Fruit fly (Drosophila melanogaster) whole organism, adult: ENCODE measurements around the gene ppk11.
A peak's percentile ranks its signal among the peaks of the same experiment; 100 is the strongest.

Experiments
- CG11617 ChIP-seq: fragments of 200-800 bp; sonication (Bioruptor generic); optimal IDR thresholded peaks from 2 replicates; lab custom pipeline; 2017; ENCODE audit warnings: mild to moderate bottlenecking, missing biosample characterization, missing genetic modification reagents, missing genetic modification characterization
- CG12768 ChIP-seq: fragments of 200-800 bp; sonication (Bioruptor generic); optimal IDR thresholded peaks from 2 replicates; lab custom pipeline; 2017; ENCODE audit warnings: missing biosample characterization, missing genetic modification characterization, mild to moderate bottlenecking, moderate library complexity, missing genetic modification reagents
- CG5204 ChIP-seq: fragments of 200-800 bp; sonication (Bioruptor generic); optimal IDR thresholded peaks from 2 replicates; lab custom pipeline; 2016; ENCODE audit warnings: missing biosample characterization, missing genetic modification characterization
- CG7045 ChIP-seq: fragments of 200-800 bp; sonication (Bioruptor generic); optimal IDR thresholded peaks from 2 replicates; lab custom pipeline; 2017; ENCODE audit warnings: missing biosample characterization, mild to moderate bottlenecking, missing genetic modification characterization
- CG7101 ChIP-seq: fragments of 200-800 bp; sonication (Bioruptor generic); optimal IDR thresholded peaks from 2 replicates; lab custom pipeline; 2018; ENCODE audit warnings: missing biosample characterization, mild to moderate bottlenecking, missing genetic modification characterization, moderate library complexity
- Clk ChIP-seq: fragments of 200-800 bp; sonication (Bioruptor generic); optimal IDR thresholded peaks from 2 replicates; lab custom pipeline; 2017; ENCODE audit warnings: missing biosample characterization, missing genetic modification characterization
- bab1 ChIP-seq: fragments of 200-800 bp; sonication (Bioruptor generic); optimal IDR thresholded peaks from 3 replicates; lab custom pipeline; 2019; ENCODE audit warnings: missing biosample characterization, mild to moderate bottlenecking, missing genetic modification characterization, moderate library complexity
- cic ChIP-seq: fragments of 200-800 bp; sonication (Bioruptor generic); optimal IDR thresholded peaks from 2 replicates; lab custom pipeline; 2017; ENCODE audit warnings: missing biosample characterization, mild to moderate bottlenecking, missing genetic modification characterization, moderate library complexity
- cnc ChIP-seq, 2 experiments: fragments of >200 bp; optimal IDR thresholded peaks; 2 replicates each; lab custom pipeline; 2017
- ovo ChIP-seq: fragments of 200-800 bp; sonication (Bioruptor generic); optimal IDR thresholded peaks from 2 replicates; lab custom pipeline; 2016; ENCODE audit warnings: missing biosample characterization, missing genetic modification characterization
- pad ChIP-seq: fragments of 200-800 bp; sonication (Bioruptor generic); optimal IDR thresholded peaks from 3 replicates; lab custom pipeline; 2017; ENCODE audit warnings: missing biosample characterization, missing genetic modification characterization, mild to moderate bottlenecking, moderate library complexity, missing genetic modification reagents
- tj ChIP-seq: fragments of 200-800 bp; sonication (Bioruptor generic); optimal IDR thresholded peaks from 3 replicates; lab custom pipeline; 2017; ENCODE audit warnings: missing biosample characterization, mild to moderate bottlenecking, missing genetic modification characterization, moderate library complexity

ppk11 gene

DNA sequence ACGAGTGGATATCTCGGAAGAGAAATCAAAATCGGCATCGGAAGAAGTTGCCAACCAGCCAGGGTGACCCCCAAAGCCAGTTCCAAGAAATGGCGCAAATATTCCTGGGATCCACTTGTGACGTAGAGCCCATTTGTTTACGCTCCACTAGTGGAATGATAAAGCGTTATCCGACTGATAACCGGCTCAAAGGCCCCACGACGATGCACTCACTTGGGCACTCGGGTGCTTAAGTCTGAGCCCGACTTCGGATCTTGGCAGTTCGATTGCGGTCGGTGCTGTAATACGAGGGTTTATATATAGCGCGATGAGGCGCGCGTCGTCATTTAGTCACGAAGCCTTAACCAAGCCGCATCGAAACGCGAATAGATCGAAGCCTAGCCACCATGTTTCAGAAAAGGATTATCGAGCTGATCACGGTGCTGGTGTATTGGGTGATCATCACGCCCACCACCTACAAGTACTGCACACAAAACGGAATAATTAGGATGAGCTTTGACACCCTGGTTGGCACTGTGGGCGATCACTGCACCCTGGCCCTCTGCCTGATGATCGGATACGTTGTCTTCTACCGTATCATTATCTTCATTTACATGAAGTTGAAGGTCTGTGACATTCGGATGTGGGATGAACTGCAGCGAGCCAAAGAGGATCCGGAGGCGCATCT, 45.1 kb downstream of the ppk11 start, which contains the start of gene CG13116:
CG13116 (plus strand) TSS at position 323 of the 667 bp plus-strand sequence.
- TF ChIP-seq cic, result no peak
- TF ChIP-seq CG12768 (GFP tag; lab: Kevin White, UChicago), result peak; percentile 12
- TF ChIP-seq CG7045 (GFP tag; lab: Kevin White, UChicago), result no peak

DNA sequence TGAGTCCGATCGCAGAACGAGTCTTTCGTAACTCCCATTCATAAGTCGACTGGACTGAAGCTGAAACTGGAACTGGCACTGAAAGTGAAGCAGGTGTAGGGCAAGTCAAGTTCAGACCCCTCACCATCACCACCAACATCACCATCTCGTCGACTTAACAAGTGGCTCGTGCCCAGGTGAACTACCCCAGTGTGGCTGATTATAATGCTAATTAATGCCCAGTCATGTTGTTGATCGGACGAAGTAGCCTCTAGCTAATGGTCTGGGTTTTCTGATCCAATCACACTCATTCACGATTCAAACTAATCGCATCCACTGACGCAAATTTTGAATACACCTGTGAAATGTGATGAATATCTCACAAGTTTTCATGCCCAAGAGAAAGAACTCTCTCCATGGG, 46.0 kb downstream of the ppk11 start:
- TF ChIP-seq tj (GFP tag; lab: Kevin White, UChicago) (no peak), cnc (optimal IDR thresholded peaks at IDR 0.05; lab: Kevin White, UChicago) (peak in 1 of 2 experiments; percentile 63), pad (no peak), Clk (GFP tag; lab: Kevin White, UChicago) (no peak), CG5204 (no peak), cic (peak; percentile 84), CG11617 (no peak), bab1 (GFP tag; lab: Kevin White, UChicago) (no peak), CG7101 (tag; lab: Kevin White, UChicago) (no peak), ovo (GFP tag; lab: Kevin White, UChicago) (no peak)
